Worm (Caenorhabditis elegans): Measurements from ENCODE around the gene apc-10.

- TF ChIP-seq nhr-77 (tag; optimal IDR thresholded peaks at IDR 0.05) (no peak), snpc-4 (tag; optimal IDR thresholded peaks at IDR 0.05) (no peak), egl-5 (tag; optimal IDR thresholded peaks at IDR 0.05) (no peak), nhr-28 (tag; optimal IDR thresholded peaks at IDR 0.05) (no peak), unc-62 (GFP tag; optimal IDR thresholded peaks at IDR 0.05) (no peak), skn-1 (tag; optimal IDR thresholded peaks at IDR 0.05) (no peak), nhr-237 (tag; optimal IDR thresholded peaks at IDR 0.05) (no peak), jun-1 (tag; optimal IDR thresholded peaks at IDR 0.05) (no peak)
These were observed 46.4 kb downstream of the apc-10 start for ce11 chrV:10379761-10380160.
